Fruit fly (Drosophila melanogaster) whole organism, prepupa: Measurements from ENCODE around the gene CG12589.

Experiments used
- Blimp-1 ChIP-seq: fragments of 200-800 bp; sonication (Bioruptor generic); optimal IDR thresholded peaks from 3 replicates; lab custom pipeline; 2017; ENCODE audit warnings: missing biosample characterization, missing genetic modification characterization, mild to moderate bottlenecking, moderate library complexity, missing genetic modification reagents
- CG10631 ChIP-seq: fragments of 200-800 bp; sonication (Bioruptor generic); optimal IDR thresholded peaks from 2 replicates; lab custom pipeline; 2016; ENCODE audit warnings: missing biosample characterization, missing genetic modification characterization
- CG10669 ChIP-seq: fragments of 200-800 bp; sonication (Bioruptor generic); optimal IDR thresholded peaks from 3 replicates; lab custom pipeline; 2018; ENCODE audit warnings: missing biosample characterization, mild to moderate bottlenecking, missing genetic modification characterization, moderate library complexity
- CG11762 ChIP-seq: fragments of 200-800 bp; sonication (Bioruptor generic); optimal IDR thresholded peaks from 3 replicates; lab custom pipeline; 2016; ENCODE audit warnings: missing biosample characterization, missing genetic modification characterization; ENCODE audit not compliant: insufficient read depth
- CG1621 ChIP-seq: fragments of 200-800 bp; sonication (Bioruptor generic); optimal IDR thresholded peaks from 3 replicates; lab custom pipeline; 2018; ENCODE audit warnings: missing biosample characterization, mild to moderate bottlenecking, missing genetic modification characterization
- CG31627 ChIP-seq: fragments of 200-800 bp; sonication (Bioruptor generic); optimal IDR thresholded peaks from 3 replicates; lab custom pipeline; 2016; ENCODE audit warnings: missing biosample characterization, missing genetic modification characterization
- CG34406 ChIP-seq: fragments of 200-800 bp; sonication (Bioruptor generic); optimal IDR thresholded peaks from 3 replicates; lab custom pipeline; 2016; ENCODE audit warnings: missing biosample characterization, missing genetic modification characterization
- CG4318 ChIP-seq: fragments of 200-800 bp; sonication (Bioruptor generic); optimal IDR thresholded peaks from 3 replicates; lab custom pipeline; 2017; ENCODE audit warnings: missing biosample characterization, mild to moderate bottlenecking, missing genetic modification characterization
- CG6163 ChIP-seq: fragments of 200-800 bp; sonication (Bioruptor generic); IDR thresholded peaks from 3 replicates; pipeline ENCODE4 v1.3.6; 2022; ENCODE audit warnings: missing biosample characterization, missing genetic modification characterization
- CG6276 ChIP-seq: fragments of 200-800 bp; sonication (Bioruptor generic); optimal IDR thresholded peaks from 2 replicates; lab custom pipeline; 2017; ENCODE audit warnings: missing biosample characterization, mild to moderate bottlenecking, missing genetic modification characterization
- CG8632 ChIP-seq: fragments of 200-800 bp; sonication (Bioruptor generic); optimal IDR thresholded peaks from 3 replicates; lab custom pipeline; 2016; ENCODE audit warnings: missing biosample characterization, missing genetic modification characterization
- CG9139 ChIP-seq: fragments of 200-800 bp; sonication (Bioruptor generic); optimal IDR thresholded peaks from 3 replicates; lab custom pipeline; 2017; ENCODE audit warnings: missing biosample characterization, mild to moderate bottlenecking, missing genetic modification characterization
- Eip78C ChIP-seq: fragments of 200-800 bp; sonication (Bioruptor generic); peaks from one replicate; lab custom pipeline; 2016; ENCODE audit warnings: missing biosample characterization, missing genetic modification characterization
- Hr39 ChIP-seq: fragments of 200-800 bp; sonication (Bioruptor generic); optimal IDR thresholded peaks from 2 replicates; lab custom pipeline; 2016; ENCODE audit warnings: missing biosample characterization, missing genetic modification characterization
- Met ChIP-seq: fragments of 200-800 bp; sonication (Bioruptor generic); optimal IDR thresholded peaks from 3 replicates; lab custom pipeline; 2016; ENCODE audit warnings: missing biosample characterization, missing genetic modification characterization
- OdsH ChIP-seq: fragments of 200-800 bp; sonication (Bioruptor generic); optimal IDR thresholded peaks from 3 replicates; lab custom pipeline; 2016; ENCODE audit warnings: missing biosample characterization, missing genetic modification characterization
- Smox ChIP-seq: fragments of 200-800 bp; sonication (Bioruptor generic); optimal IDR thresholded peaks from 3 replicates; lab custom pipeline; 2016; ENCODE audit warnings: missing biosample characterization, missing genetic modification characterization
- Sox102F ChIP-seq: fragments of 200-800 bp; sonication (Bioruptor generic); optimal IDR thresholded peaks from 2 replicates; lab custom pipeline; 2016; ENCODE audit warnings: missing biosample characterization, mild to moderate bottlenecking, missing genetic modification characterization
- Sox15 ChIP-seq: fragments of 200-800 bp; sonication (Bioruptor generic); optimal IDR thresholded peaks from 3 replicates; lab custom pipeline; 2016; ENCODE audit warnings: missing biosample characterization, missing genetic modification characterization
- dsx ChIP-seq: fragments of 200-800 bp; optimal IDR thresholded peaks from 3 replicates; lab custom pipeline; 2019; ENCODE audit warnings: missing biosample characterization, mild to moderate bottlenecking, missing genetic modification characterization, moderate library complexity; ENCODE audit not compliant: poor library complexity, severe bottlenecking
- eg ChIP-seq: fragments of 200-800 bp; sonication (Bioruptor generic); IDR thresholded peaks from 3 replicates; pipeline ENCODE4 v1.3.6; 2022; ENCODE audit warnings: missing biosample characterization, missing genetic modification characterization
- fd59A ChIP-seq: fragments of 200-800 bp; sonication (Bioruptor generic); optimal IDR thresholded peaks from 2 replicates; lab custom pipeline; 2017; ENCODE audit warnings: missing biosample characterization, mild to moderate bottlenecking, missing genetic modification characterization, missing genetic modification reagents
- fd85E ChIP-seq: fragments of 200-800 bp; sonication (Bioruptor generic); optimal IDR thresholded peaks from 3 replicates; lab custom pipeline; 2016; ENCODE audit warnings: missing biosample characterization, missing genetic modification characterization
- fkh ChIP-seq: fragments of 200-800 bp; sonication (Bioruptor generic); optimal IDR thresholded peaks from 3 replicates; lab custom pipeline; 2017; ENCODE audit warnings: missing biosample characterization, mild to moderate bottlenecking, missing genetic modification characterization, moderate library complexity
- lz ChIP-seq: fragments of 200-800 bp; sonication (Bioruptor generic); optimal IDR thresholded peaks from 3 replicates; lab custom pipeline; 2016; ENCODE audit warnings: missing biosample characterization, missing genetic modification characterization
- net ChIP-seq: fragments of 200-800 bp; sonication (Bioruptor generic); optimal IDR thresholded peaks from 3 replicates; lab custom pipeline; 2016; ENCODE audit warnings: missing biosample characterization, missing genetic modification characterization
- pdm3 ChIP-seq: fragments of 200-800 bp; sonication (Bioruptor generic); optimal IDR thresholded peaks from 3 replicates; lab custom pipeline; 2016; ENCODE audit warnings: missing biosample characterization, missing genetic modification characterization
- ss ChIP-seq, 2 experiments: fragments of 200-800 bp; sonication (Bioruptor generic); optimal IDR thresholded peaks; 2 replicates in 1 of 2; 3 replicates in 1 of 2; lab custom pipeline; 2017 to 2018; ENCODE audit warnings: mild to moderate bottlenecking in 2 of 2, missing biosample characterization in 2 of 2, missing genetic modification characterization in 2 of 2, moderate library complexity in 1 of 2
- svp ChIP-seq: fragments of 200-800 bp; sonication (Bioruptor generic); peaks from one replicate; lab custom pipeline; 2016; ENCODE audit warnings: missing biosample characterization, missing genetic modification characterization
- vri ChIP-seq: fragments of 200-800 bp; sonication (Bioruptor generic); optimal IDR thresholded peaks from 3 replicates; lab custom pipeline; 2016; ENCODE audit warnings: missing biosample characterization, mild to moderate bottlenecking, missing genetic modification characterization

The CG12589 gene

dm6 chr3R:5111887-5112286, 26.9 kb downstream of the CG12589 start (continued):
- TF ChIP-seq CG31627, result no peak
- peak; percentile 41 for TF ChIP-seq CG10669 (GFP tag; lab: Kevin White, UChicago)
- peak; percentile 28 for TF ChIP-seq net (GFP tag; lab: Kevin White, UChicago)
- peak; percentile 12 for TF ChIP-seq CG10631 (GFP tag; lab: Kevin White, UChicago)
- no peak for TF ChIP-seq Smox (GFP tag; lab: Kevin White, UChicago)
- no peak for TF ChIP-seq Blimp-1 (GFP tag; lab: Kevin White, UChicago)
- peak; percentile 53 for TF ChIP-seq CG1621
- no peak for TF ChIP-seq CG6276 (GFP tag; lab: Kevin White, UChicago)
- no peak for TF ChIP-seq Met (GFP tag; lab: Kevin White, UChicago)
- no peak for TF ChIP-seq lz
- peak; percentile 74 to 76 for TF ChIP-seq ss (GFP tag; optimal IDR thresholded peaks at IDR 0.05; lab: Kevin White, UChicago)
- TF ChIP-seq fd59A (GFP tag; lab: Kevin White, UChicago), result no peak
- TF ChIP-seq OdsH (GFP tag; lab: Kevin White, UChicago), result no peak
- TF ChIP-seq pdm3 (GFP tag; lab: Kevin White, UChicago), result no peak
- peak; percentile 35 for TF ChIP-seq vri (GFP tag; lab: Kevin White, UChicago)
- TF ChIP-seq CG11762 (GFP tag; lab: Kevin White, UChicago), result peak; percentile 12
- peak; percentile 54; the same call in 2 of the 3 replicates for TF ChIP-seq CG6163 (GFP tag; lab: Robert Waterston, UW)
- peak; percentile 64 for TF ChIP-seq Eip78C (GFP tag; lab: Kevin White, UChicago)
- no peak for TF ChIP-seq fkh (GFP tag; lab: Kevin White, UChicago)
- peak; percentile 94 for TF ChIP-seq dsx
- 0 out of 3 replicates have a peak, but pooled peaks have one; percentile 21 for TF ChIP-seq eg (GFP tag; lab: Robert Waterston, UW)

DNA sequence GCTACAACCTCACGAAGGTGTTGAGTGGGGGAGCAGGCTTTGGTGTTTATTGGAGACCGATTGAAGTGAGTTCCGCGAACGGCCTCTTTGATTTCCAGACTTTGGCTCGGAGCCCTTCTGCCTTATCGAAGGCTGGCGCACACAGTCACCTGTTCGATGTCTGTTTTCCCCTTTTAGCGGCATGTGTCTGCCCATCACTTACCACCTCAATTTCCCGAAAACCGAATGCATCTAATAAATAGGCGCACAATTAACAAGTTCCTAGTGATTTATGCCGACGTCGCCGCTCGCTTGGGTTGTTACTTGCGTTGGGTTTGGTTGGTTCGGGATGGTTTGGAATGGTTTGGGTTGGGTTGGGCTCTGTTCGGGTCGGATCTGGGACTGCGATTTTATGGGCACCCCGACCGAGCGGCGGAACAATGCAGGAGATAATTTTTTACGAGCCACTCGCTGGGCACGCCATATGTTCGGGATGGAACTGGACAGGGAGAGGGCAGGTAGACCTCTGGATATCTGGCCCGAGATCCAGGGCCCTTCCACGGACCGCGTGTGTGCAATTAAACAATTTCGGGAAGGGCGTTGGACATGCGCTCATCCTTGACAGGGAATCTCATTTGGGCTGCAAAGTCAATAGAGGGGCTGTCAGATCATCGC, 29.1 kb downstream of the CG12589 start:
- TF ChIP-seq CG4318 (GFP tag; lab: Kevin White, UChicago), result no peak
- TF ChIP-seq ss (GFP tag; optimal IDR thresholded peaks at IDR 0.05; lab: Kevin White, UChicago), result peak; percentile 11 to 16
- peak; percentile 18 for TF ChIP-seq Sox102F (GFP tag; lab: Kevin White, UChicago)
- TF ChIP-seq Sox15 (GFP tag; lab: Kevin White, UChicago), result no peak
- peak; percentile 2 for TF ChIP-seq dsx
- peak; percentile 11 for TF ChIP-seq svp (GFP tag; lab: Kevin White, UChicago)
- TF ChIP-seq, all 60 proteins: peak for 4

DNA sequence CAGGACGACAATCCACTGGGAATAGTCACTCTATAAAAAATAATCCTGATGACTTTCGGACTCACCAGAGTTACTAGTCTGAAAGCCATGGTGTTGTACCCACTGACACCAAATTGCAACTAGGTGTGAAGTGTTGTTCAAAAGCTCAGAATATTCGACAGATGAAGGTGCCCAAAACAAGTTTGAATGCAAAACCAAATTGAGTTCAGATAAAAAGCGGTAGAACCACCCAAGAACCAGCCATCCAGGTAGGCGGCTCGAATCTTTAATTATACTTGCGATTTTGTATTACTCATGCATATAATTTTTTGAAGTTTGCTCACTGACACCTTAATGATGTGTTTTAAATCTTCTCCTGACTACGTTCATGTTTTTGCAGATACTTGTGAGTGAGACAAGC, 29.7 kb downstream of the CG12589 start, which contains the start of gene CG43131:
Gene CG43131, minus strand, starts transcription at position 101 of the 400 bp plus-strand sequence.
- TF ChIP-seq svp (GFP tag; lab: Kevin White, UChicago) (peak; percentile 11), lz (no peak)

dm6 chr3R:5108034-5108433, 30.8 kb downstream of the CG12589 start:
- TF ChIP-seq CG8632 (GFP tag; lab: Kevin White, UChicago), result no peak
- no peak for TF ChIP-seq fd85E (GFP tag; lab: Kevin White, UChicago)
- TF ChIP-seq CG34406 (GFP tag; lab: Kevin White, UChicago), result no peak
- no peak for TF ChIP-seq Hr39
- peak; percentile 100 for TF ChIP-seq fkh (GFP tag; lab: Kevin White, UChicago)
- no peak for TF ChIP-seq CG6163 (GFP tag; lab: Robert Waterston, UW)
- TF ChIP-seq CG9139, result no peak
- no peak for TF ChIP-seq Met (GFP tag; lab: Kevin White, UChicago)
- TF ChIP-seq, all 60 proteins: peak for 1

- TF ChIP-seq fkh (GFP tag; lab: Kevin White, UChicago) (peak; percentile 88), Blimp-1 (GFP tag; lab: Kevin White, UChicago) (no peak), Eip78C (GFP tag; lab: Kevin White, UChicago) (peak; percentile 12), vri (GFP tag; lab: Kevin White, UChicago) (no peak), svp (GFP tag; lab: Kevin White, UChicago) (no peak)
Measured at dm6 chr3R:5106917-5107316, 31.9 kb downstream of the CG12589 start.
